Worm (Caenorhabditis elegans) whole organism, L3 larva: ENCODE data around the gene Y67D8B.1.

Experiments
- ZK546.5 ChIP-seq: sonication (generic microtip); optimal IDR thresholded peaks from 2 replicates; lab custom pipeline; 2017; ENCODE audit warnings: missing biosample characterization, missing genetic modification characterization
- ama-1 ChIP-seq: fragments of 150-350 bp; optimal IDR thresholded peaks from 2 replicates; lab custom pipeline; 2018
- ceh-28 ChIP-seq: fragments of 150-350 bp; optimal IDR thresholded peaks from 2 replicates; lab custom pipeline; 2014; ENCODE audit warnings: missing biosample characterization, missing genetic modification reagents, missing genetic modification characterization
- ceh-82 ChIP-seq: fragments of 150-350 bp; optimal IDR thresholded peaks from 2 replicates; lab custom pipeline; 2014; ENCODE audit warnings: missing biosample characterization, missing genetic modification characterization
- ceh-9 ChIP-seq: sonication (generic microtip); optimal IDR thresholded peaks from 2 replicates; lab custom pipeline; 2018; ENCODE audit warnings: missing biosample characterization, missing genetic modification characterization
- daf-12 ChIP-seq: fragments of 150-350 bp; optimal IDR thresholded peaks from 2 replicates; lab custom pipeline; 2014; ENCODE audit warnings: missing biosample characterization, missing genetic modification reagents, missing genetic modification characterization
- egl-5 ChIP-seq: fragments of 150-350 bp; optimal IDR thresholded peaks from 2 replicates; lab custom pipeline; 2017; ENCODE audit warnings: missing biosample characterization, missing genetic modification reagents, missing genetic modification characterization, inconsistent platforms
- elt-1 ChIP-seq: fragments of 150-350 bp; optimal IDR thresholded peaks from 2 replicates; lab custom pipeline; 2014; ENCODE audit warnings: missing biosample characterization, missing genetic modification characterization
- elt-2 ChIP-seq: sonication (generic microtip); optimal IDR thresholded peaks from 2 replicates; lab custom pipeline; 2016; ENCODE audit warnings: missing genetic modification reagents, mild to moderate bottlenecking, missing genetic modification characterization, missing compliant biosample characterization
- elt-3 ChIP-seq, 3 experiments: fragments of 150-350 bp in 1 of 3; sonication (generic microtip) in 2 of 3; optimal IDR thresholded peaks; 2 replicates in 2 of 3; 4 replicates in 1 of 3; lab custom pipeline; 2014 to 2017; ENCODE audit warnings: missing biosample characterization in 3 of 3, missing genetic modification characterization in 3 of 3
- eor-1 ChIP-seq, 2 experiments: fragments of 150-350 bp; optimal IDR thresholded peaks; 2 replicates each; lab custom pipeline; 2014 to 2018; ENCODE audit warnings: missing biosample characterization in 2 of 2, missing genetic modification characterization in 2 of 2
- fkh-10 ChIP-seq: sonication (generic microtip); optimal IDR thresholded peaks from 2 replicates; lab custom pipeline; 2017; ENCODE audit warnings: missing biosample characterization, missing genetic modification reagents, missing genetic modification characterization
- fkh-2 ChIP-seq: fragments of 150-350 bp; optimal IDR thresholded peaks from 2 replicates; lab custom pipeline; 2014; ENCODE audit warnings: missing biosample characterization, missing genetic modification reagents, missing genetic modification characterization
- fos-1 ChIP-seq: fragments of 150-350 bp; optimal IDR thresholded peaks from 2 replicates; lab custom pipeline; 2014; ENCODE audit warnings: missing biosample characterization, missing genetic modification characterization
- hmg-11 ChIP-seq: sonication (generic microtip); optimal IDR thresholded peaks from 2 replicates; lab custom pipeline; 2016; ENCODE audit warnings: missing genetic modification characterization, missing compliant biosample characterization
- jun-1 ChIP-seq: fragments of 150-350 bp; optimal IDR thresholded peaks from 2 replicates; lab custom pipeline; 2014; ENCODE audit warnings: missing biosample characterization, missing genetic modification reagents, missing genetic modification characterization
- lin-15B ChIP-seq: fragments of 150-350 bp; optimal IDR thresholded peaks from 2 replicates; lab custom pipeline; 2014; ENCODE audit warnings: missing biosample characterization, missing genetic modification characterization
- lin-39 ChIP-seq: fragments of 150-350 bp; optimal IDR thresholded peaks from 2 replicates; lab custom pipeline; 2018; ENCODE audit warnings: missing biosample characterization, missing genetic modification reagents, missing genetic modification characterization
- lsy-12 ChIP-seq: sonication (generic microtip); optimal IDR thresholded peaks from 2 replicates; lab custom pipeline; 2016; ENCODE audit warnings: mild to moderate bottlenecking, missing genetic modification characterization, missing compliant biosample characterization
- mdl-1 ChIP-seq: fragments of 150-350 bp; optimal IDR thresholded peaks from 2 replicates; lab custom pipeline; 2014; ENCODE audit warnings: missing biosample characterization, missing genetic modification characterization
- mml-1 ChIP-seq: fragments of 150-350 bp; sonication (generic microtip); optimal IDR thresholded peaks from 3 replicates; lab custom pipeline; 2014; ENCODE audit warnings: missing biosample characterization, missing genetic modification characterization
- nfya-1 ChIP-seq: sonication (generic microtip); optimal IDR thresholded peaks from 2 replicates; lab custom pipeline; 2017; ENCODE audit warnings: missing genetic modification characterization, mild to moderate bottlenecking, missing compliant biosample characterization, antibody characterized with exemption, moderate library complexity; ENCODE audit not compliant: insufficient read depth
- nhr-11 ChIP-seq: fragments of 150-350 bp; optimal IDR thresholded peaks from 2 replicates; lab custom pipeline; 2014; ENCODE audit warnings: missing biosample characterization, missing genetic modification characterization
- nhr-12 ChIP-seq: fragments of 150-350 bp; optimal IDR thresholded peaks from 2 replicates; lab custom pipeline; 2014; ENCODE audit warnings: missing biosample characterization, missing genetic modification characterization
- nhr-23 ChIP-seq: fragments of 150-350 bp; optimal IDR thresholded peaks from 2 replicates; lab custom pipeline; 2014; ENCODE audit warnings: missing biosample characterization, missing genetic modification reagents, missing genetic modification characterization
- nhr-25 ChIP-seq: sonication (generic microtip); optimal IDR thresholded peaks from 2 replicates; lab custom pipeline; 2017; ENCODE audit warnings: missing biosample characterization, missing genetic modification characterization
- nhr-28 ChIP-seq: fragments of 150-350 bp; optimal IDR thresholded peaks from 2 replicates; lab custom pipeline; 2014; ENCODE audit warnings: missing biosample characterization, missing genetic modification characterization
- nhr-43 ChIP-seq: sonication (generic microtip); optimal IDR thresholded peaks from 2 replicates; lab custom pipeline; 2016; ENCODE audit warnings: mild to moderate bottlenecking, missing genetic modification characterization, missing compliant biosample characterization; ENCODE audit not compliant: poor library complexity, severe bottlenecking
- nhr-67 ChIP-seq: fragments of 150-350 bp; optimal IDR thresholded peaks from 2 replicates; lab custom pipeline; 2014; ENCODE audit warnings: missing biosample characterization, missing genetic modification characterization
- nhr-76 ChIP-seq: fragments of 150-350 bp; sonication (generic microtip); optimal IDR thresholded peaks from 5 replicates; lab custom pipeline; 2014; ENCODE audit warnings: missing biosample characterization, missing genetic modification characterization
- nhr-77 ChIP-seq: fragments of 150-350 bp; optimal IDR thresholded peaks from 2 replicates; lab custom pipeline; 2014; ENCODE audit warnings: missing biosample characterization, missing genetic modification characterization
- pha-4 ChIP-seq: fragments of 150-350 bp; optimal IDR thresholded peaks from 2 replicates; lab custom pipeline; 2014; ENCODE audit warnings: missing biosample characterization, missing genetic modification reagents, missing genetic modification characterization
- pqm-1 ChIP-seq: fragments of 150-350 bp; optimal IDR thresholded peaks from 2 replicates; lab custom pipeline; 2017; ENCODE audit warnings: missing biosample characterization, missing genetic modification characterization, inconsistent platforms
- skn-1 ChIP-seq: fragments of 150-350 bp; optimal IDR thresholded peaks from 2 replicates; lab custom pipeline; 2014; ENCODE audit warnings: missing biosample characterization, missing genetic modification characterization
- snpc-4 ChIP-seq: fragments of 150-350 bp; optimal IDR thresholded peaks from 2 replicates; lab custom pipeline; 2014; ENCODE audit warnings: missing biosample characterization, missing genetic modification characterization
- unc-39 ChIP-seq: sonication (generic microtip); optimal IDR thresholded peaks from 4 replicates; lab custom pipeline; 2017; ENCODE audit warnings: missing biosample characterization, missing genetic modification characterization
- unc-62 ChIP-seq: fragments of 150-350 bp; sonication (generic microtip); optimal IDR thresholded peaks from 4 replicates; lab custom pipeline; 2014; ENCODE audit warnings: missing biosample characterization, missing genetic modification reagents, missing genetic modification characterization
- zag-1 ChIP-seq: fragments of 150-350 bp; optimal IDR thresholded peaks from 2 replicates; lab custom pipeline; 2014; ENCODE audit warnings: missing biosample characterization, missing genetic modification characterization
- ztf-11 ChIP-seq: fragments of 150-350 bp; optimal IDR thresholded peaks from 2 replicates; lab custom pipeline; 2014; ENCODE audit warnings: missing biosample characterization, missing genetic modification characterization

Y67D8B.1 gene

ce11 chrIV:3168656-3169216 is 3.7 kb downstream of the Y67D8B.1 start:
- TF ChIP-seq ama-1 (lab: Kevin White, UChicago): no peak
- TF ChIP-seq lsy-12 (tag; lab: Kevin White, UChicago): peak; percentile 3
- no peak for TF ChIP-seq elt-1 (tag; lab: Kevin White, UChicago)
- TF ChIP-seq ceh-9 (tag; lab: Kevin White, UChicago): no peak
- TF ChIP-seq nhr-43 (tag; lab: Kevin White, UChicago): no peak
- no peak for TF ChIP-seq ZK546.5
- TF ChIP-seq lin-15B (tag; lab: Kevin White, UChicago): no peak
- no peak for TF ChIP-seq egl-5 (tag; lab: Kevin White, UChicago)
- TF ChIP-seq nhr-23 (tag; lab: Kevin White, UChicago): no peak
- no peak for TF ChIP-seq nhr-77 (tag; lab: Kevin White, UChicago)
- no peak for TF ChIP-seq mml-1 (tag; lab: Kevin White, UChicago)
- TF ChIP-seq nhr-25 (tag; lab: Kevin White, UChicago): no peak
- TF ChIP-seq lin-39 (tag; lab: Kevin White, UChicago): no peak
- TF ChIP-seq ceh-82 (tag; lab: Kevin White, UChicago): no peak
- TF ChIP-seq ztf-11: no peak
- no peak for TF ChIP-seq snpc-4 (tag; lab: Kevin White, UChicago)
- TF ChIP-seq daf-12 (tag; lab: Kevin White, UChicago): no peak
- TF ChIP-seq nfya-1 (tag; lab: Kevin White, UChicago): peak; percentile 29
- TF ChIP-seq, all 47 proteins: peak for 2

- TF ChIP-seq pha-4 (tag; lab: Kevin White, UChicago) (peak; percentile 63), skn-1 (tag; lab: Kevin White, UChicago) (no peak), pqm-1 (peak; percentile 83), fkh-2 (tag; lab: Kevin White, UChicago) (no peak), elt-2 (tag; lab: Kevin White, UChicago) (peak; percentile 91), nhr-23 (tag; lab: Kevin White, UChicago) (no peak), jun-1 (tag; lab: Kevin White, UChicago) (peak; percentile 29)
These were observed 5.5 kb downstream of the Y67D8B.1 start for ce11 chrIV:3166896-3167295.

DNA sequence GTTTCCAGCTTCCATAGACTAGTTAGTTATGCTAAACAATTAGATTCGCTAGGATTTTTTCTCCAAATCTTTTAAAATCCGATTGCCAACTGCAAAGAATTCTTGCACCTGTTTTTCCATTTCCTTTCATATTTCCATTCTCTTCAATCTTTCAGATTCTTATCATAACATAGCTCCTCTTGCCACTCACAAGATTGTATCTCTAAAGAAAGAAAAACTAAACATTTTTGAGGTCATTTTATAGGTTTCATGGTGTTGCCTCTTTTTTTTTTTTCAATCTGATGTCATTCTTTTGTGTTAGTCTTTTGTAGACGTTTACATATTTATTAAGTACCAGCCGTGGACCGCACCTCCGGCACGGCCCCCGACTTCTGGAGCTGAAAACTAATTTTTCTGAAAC is 7.0 kb downstream of the Y67D8B.1 start:
- TF ChIP-seq elt-1 (tag; lab: Kevin White, UChicago) (peak; percentile 94), fos-1 (tag; lab: Kevin White, UChicago) (no peak), unc-39 (tag; lab: Kevin White, UChicago) (no peak)

DNA sequence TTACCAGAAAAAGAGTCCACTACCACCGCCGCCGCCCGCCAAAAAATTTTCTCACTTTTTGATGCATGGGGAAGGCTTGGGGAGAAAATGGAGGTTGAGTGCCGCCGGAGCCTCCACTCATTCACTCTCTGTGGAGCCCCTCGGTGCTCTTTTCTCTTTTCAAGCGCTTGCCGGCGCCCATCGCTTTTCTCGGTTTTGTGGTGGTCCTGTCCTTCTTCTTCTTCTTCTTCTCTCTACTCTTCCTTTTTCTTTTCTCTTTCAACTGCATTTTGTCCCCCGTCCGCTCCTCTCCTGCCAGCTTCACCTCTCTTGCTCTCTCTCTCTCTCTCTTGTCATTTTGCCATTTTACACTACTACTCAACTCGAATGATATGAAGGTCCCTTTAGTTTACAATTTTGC is 8.8 kb downstream of the Y67D8B.1 start:
- TF ChIP-seq hmg-11 (tag; lab: Kevin White, UChicago) (peak; percentile 60), nhr-76 (tag; lab: Kevin White, UChicago) (no peak), nfya-1 (tag; lab: Kevin White, UChicago) (peak; percentile 40), nhr-67 (no peak), nhr-23 (tag; lab: Kevin White, UChicago) (no peak), fkh-10 (no peak), egl-5 (tag; lab: Kevin White, UChicago) (no peak), nhr-77 (tag; lab: Kevin White, UChicago) (no peak), unc-39 (tag; lab: Kevin White, UChicago) (no peak), eor-1 (tag; optimal IDR thresholded peaks at IDR 0.05; lab: Kevin White, UChicago) (no peak), lin-39 (tag; lab: Kevin White, UChicago) (peak; percentile 62), ceh-82 (tag; lab: Kevin White, UChicago) (no peak)

DNA sequence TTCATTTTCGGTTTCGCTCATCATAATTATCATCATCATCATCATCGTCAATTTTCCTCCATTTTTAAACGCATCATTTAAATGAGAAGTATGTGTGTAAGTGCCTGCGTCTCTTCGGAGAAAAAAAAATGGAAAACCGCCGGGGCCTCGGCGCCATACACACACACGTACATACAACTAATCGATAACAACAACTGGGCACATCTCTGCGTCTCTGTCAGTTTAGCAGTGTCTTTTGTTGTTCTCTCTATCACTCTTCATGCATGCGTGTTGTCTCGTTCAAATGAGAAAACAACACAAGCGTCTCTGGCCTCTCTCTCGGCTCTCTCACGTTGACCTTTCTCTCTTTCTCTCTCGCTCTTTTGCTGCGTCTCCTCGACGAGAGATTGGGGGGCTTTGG is 11.6 kb downstream of the Y67D8B.1 start:
- TF ChIP-seq fos-1 (tag; lab: Kevin White, UChicago) (no peak), nhr-11 (peak; percentile 79), ceh-82 (tag; lab: Kevin White, UChicago) (peak; percentile 24), hmg-11 (tag; lab: Kevin White, UChicago) (peak; percentile 97), nhr-28 (tag; lab: Kevin White, UChicago) (no peak), ceh-28 (tag; lab: Kevin White, UChicago) (peak; percentile 98), snpc-4 (tag; lab: Kevin White, UChicago) (peak; percentile 51), daf-12 (tag; lab: Kevin White, UChicago) (no peak), fkh-2 (tag; lab: Kevin White, UChicago) (peak; percentile 81), nhr-25 (tag; lab: Kevin White, UChicago) (peak; percentile 79), nhr-12 (tag; lab: Kevin White, UChicago) (no peak), nhr-23 (tag; lab: Kevin White, UChicago) (peak; percentile 81), unc-62 (GFP tag; lab: Kevin White, UChicago) (peak; percentile 71), egl-5 (tag; lab: Kevin White, UChicago) (peak; percentile 94), nhr-43 (tag; lab: Kevin White, UChicago) (peak; percentile 90), ZK546.5 (no peak), zag-1 (tag; lab: Kevin White, UChicago) (no peak), mml-1 (tag; lab: Kevin White, UChicago) (no peak), eor-1 (tag; optimal IDR thresholded peaks at IDR 0.05; lab: Kevin White, UChicago) (no peak), unc-39 (tag; lab: Kevin White, UChicago) (no peak), jun-1 (tag; lab: Kevin White, UChicago) (peak; percentile 82), nhr-67 (no peak), lin-15B (tag; lab: Kevin White, UChicago) (peak; percentile 62), pha-4 (tag; lab: Kevin White, UChicago) (peak; percentile 92), lsy-12 (tag; lab: Kevin White, UChicago) (peak; percentile 44), mdl-1 (tag; lab: Kevin White, UChicago) (peak; percentile 67), skn-1 (tag; lab: Kevin White, UChicago) (peak; percentile 80), elt-3 (tag; optimal IDR thresholded peaks at IDR 0.05; lab: Kevin White, UChicago) (no peak), elt-1 (tag; lab: Kevin White, UChicago) (peak; percentile 58), fkh-10 (no peak), elt-2 (tag; lab: Kevin White, UChicago) (peak; percentile 74)
